Worm (Caenorhabditis elegans) whole organism, L1 larva: Measurements from ENCODE around the gene ZK673.11.

Source experiments
- C34B4.2 ChIP-seq: sonication (generic microtip); optimal IDR thresholded peaks from 2 replicates; lab custom pipeline; 2017; ENCODE audit warnings: mild to moderate bottlenecking, missing genetic modification characterization, missing compliant biosample characterization
- aly-2 ChIP-seq: fragments of 150-350 bp; optimal IDR thresholded peaks from 2 replicates; lab custom pipeline; 2014; ENCODE audit warnings: missing biosample characterization, missing genetic modification characterization
- ama-1 ChIP-seq: fragments of 150-350 bp; optimal IDR thresholded peaks from 2 replicates; lab custom pipeline; 2014
- blmp-1 ChIP-seq: fragments of 150-350 bp; optimal IDR thresholded peaks from 2 replicates; lab custom pipeline; 2014; ENCODE audit warnings: missing biosample characterization, missing genetic modification characterization
- ceh-8 ChIP-seq: fragments of 200-800 bp; sonication (Bioruptor generic); optimal IDR thresholded peaks from 2 replicates; lab custom pipeline; 2018; ENCODE audit warnings: mild to moderate bottlenecking, missing genetic modification characterization, moderate library complexity, missing compliant biosample characterization
- ceh-82 ChIP-seq, 3 experiments: fragments of 150-350 bp in 1 of 3; sonication (generic microtip) in 2 of 3; optimal IDR thresholded peaks; 2 replicates each; lab custom pipeline; 2014 to 2017; ENCODE audit warnings: missing biosample characterization in 3 of 3, missing genetic modification characterization in 3 of 3
- ceh-90 ChIP-seq: sonication (generic microtip); optimal IDR thresholded peaks from 2 replicates; lab custom pipeline; 2016; ENCODE audit warnings: missing genetic modification characterization, missing compliant biosample characterization
- ces-1 ChIP-seq: fragments of 150-350 bp; optimal IDR thresholded peaks from 2 replicates; lab custom pipeline; 2014; ENCODE audit warnings: missing biosample characterization, missing genetic modification reagents, missing genetic modification characterization
- dpl-1 ChIP-seq, 3 experiments: fragments of 150-350 bp in 2 of 3; sonication (generic microtip) in 1 of 3; optimal IDR thresholded peaks; 2 replicates each; lab custom pipeline; 2014 to 2017; ENCODE audit warnings: missing biosample characterization in 3 of 3, missing genetic modification characterization in 3 of 3, missing genetic modification reagents in 3 of 3
- efl-1 ChIP-seq, 4 experiments: fragments of 150-350 bp; optimal IDR thresholded peaks in 3 of 4; peaks in 1 of 4; 1 replicate in 1 of 4; 2 replicates in 3 of 4; lab custom pipeline; 2014; ENCODE audit warnings: missing biosample characterization in 2 of 4, missing genetic modification characterization in 2 of 4, missing genetic modification reagents in 2 of 4
- efl-3 ChIP-seq: fragments of 200-800 bp; sonication (Bioruptor generic); optimal IDR thresholded peaks from 2 replicates; lab custom pipeline; 2018; ENCODE audit warnings: mild to moderate bottlenecking, missing genetic modification characterization, missing compliant biosample characterization
- egl-13 ChIP-seq: sonication (generic microtip); optimal IDR thresholded peaks from 2 replicates; lab custom pipeline; 2016; ENCODE audit warnings: missing genotype, missing genetic modification reagents, missing genetic modification characterization, missing compliant biosample characterization
- egl-27 ChIP-seq, 2 experiments: fragments of 150-350 bp in 1 of 2; sonication (generic microtip); optimal IDR thresholded peaks; 3 replicates each; lab custom pipeline; 2017 to 2018; ENCODE audit warnings: missing biosample characterization in 2 of 2, missing genetic modification characterization in 2 of 2, missing genetic modification reagents in 2 of 2
- elt-3 ChIP-seq, 6 experiments: fragments of 150-350 bp in 1 of 6; sonication (generic microtip); optimal IDR thresholded peaks; 2 replicates each; lab custom pipeline; 2017 to 2018; ENCODE audit warnings: missing biosample characterization in 6 of 6, missing genetic modification characterization in 6 of 6, inconsistent platforms in 1 of 6
- fkh-4 ChIP-seq: sonication (generic microtip); optimal IDR thresholded peaks from 2 replicates; lab custom pipeline; 2016; ENCODE audit warnings: missing compliant biosample characterization, missing genetic modification characterization, borderline replicate concordance
- grh-1 ChIP-seq: fragments of 200-800 bp; sonication (Bioruptor generic); IDR thresholded peaks from 2 replicates; pipeline ENCODE4 v1.3.6; 2022; ENCODE audit warnings: missing genetic modification reagents, missing genetic modification characterization, missing compliant biosample characterization
- hlh-17 ChIP-seq: fragments of 200-800 bp; sonication (Bioruptor generic); optimal IDR thresholded peaks from 2 replicates; lab custom pipeline; 2018; ENCODE audit warnings: missing genetic modification characterization, mild to moderate bottlenecking, missing compliant biosample characterization, moderate library complexity, borderline replicate concordance
- isw-1 ChIP-seq: fragments of 200-800 bp; sonication (Bioruptor generic); IDR thresholded peaks from 2 replicates; pipeline ENCODE4 v1.3.6; 2022; ENCODE audit warnings: missing genetic modification characterization, missing compliant biosample characterization
- jun-1 ChIP-seq: fragments of 150-350 bp; optimal IDR thresholded peaks from 2 replicates; lab custom pipeline; 2014; ENCODE audit warnings: missing biosample characterization, missing genetic modification reagents, missing genetic modification characterization
- lin-13 ChIP-seq: fragments of 150-350 bp; optimal IDR thresholded peaks from 2 replicates; lab custom pipeline; 2014; ENCODE audit warnings: missing biosample characterization, missing genetic modification reagents, missing genetic modification characterization
- lin-15B ChIP-seq: fragments of 150-350 bp; sonication (generic microtip); optimal IDR thresholded peaks from 3 replicates; lab custom pipeline; 2014; ENCODE audit warnings: missing biosample characterization, missing genetic modification characterization
- lir-3 ChIP-seq: sonication (generic microtip); optimal IDR thresholded peaks from 2 replicates; lab custom pipeline; 2016; ENCODE audit warnings: mild to moderate bottlenecking, missing genetic modification characterization, moderate library complexity, missing compliant biosample characterization; ENCODE audit not compliant: poor library complexity
- lsy-2 ChIP-seq, 2 experiments: fragments of 150-350 bp; optimal IDR thresholded peaks; 2 replicates each; lab custom pipeline; 2014; ENCODE audit warnings: missing biosample characterization in 2 of 2, missing genetic modification characterization in 2 of 2
- mab-9 ChIP-seq: fragments of 200-800 bp; sonication (Bioruptor generic); IDR thresholded peaks from 2 replicates; pipeline ENCODE4 v1.3.6; 2022; ENCODE audit warnings: missing genetic modification reagents, missing genetic modification characterization, missing compliant biosample characterization
- mdl-1 ChIP-seq, 2 experiments: fragments of 150-350 bp; optimal IDR thresholded peaks; 2 replicates each; lab custom pipeline; 2014 to 2017; ENCODE audit warnings: missing biosample characterization in 2 of 2, missing genetic modification characterization in 2 of 2, inconsistent platforms in 1 of 2
- mef-2 ChIP-seq: fragments of 150-350 bp; optimal IDR thresholded peaks from 2 replicates; lab custom pipeline; 2014; ENCODE audit warnings: missing biosample characterization, missing genetic modification characterization
- nhr-12 ChIP-seq: sonication (generic microtip); optimal IDR thresholded peaks from 2 replicates; lab custom pipeline; 2017; ENCODE audit warnings: missing biosample characterization, missing genetic modification characterization
- nhr-19 ChIP-seq: fragments of 200-800 bp; sonication (Bioruptor generic); conservative IDR thresholded peaks from 2 replicates; pipeline ENCODE4 v1.3.6; 2022; ENCODE audit warnings: missing genetic modification characterization, missing compliant biosample characterization
- nhr-28 ChIP-seq: fragments of 150-350 bp; optimal IDR thresholded peaks from 2 replicates; lab custom pipeline; 2014; ENCODE audit warnings: missing biosample characterization, missing genetic modification characterization
- nhr-47 ChIP-seq: sonication (generic microtip); optimal IDR thresholded peaks from 2 replicates; lab custom pipeline; 2016; ENCODE audit warnings: mild to moderate bottlenecking, missing genetic modification characterization, moderate library complexity, missing compliant biosample characterization
- nhr-71 ChIP-seq: sonication (generic microtip); optimal IDR thresholded peaks from 2 replicates; lab custom pipeline; 2016; ENCODE audit warnings: mild to moderate bottlenecking, missing genetic modification characterization, moderate library complexity, missing compliant biosample characterization
- pqm-1 ChIP-seq: sonication (generic microtip); optimal IDR thresholded peaks from 3 replicates; lab custom pipeline; 2017; ENCODE audit warnings: missing biosample characterization, missing genetic modification characterization
- snpc-4 ChIP-seq: fragments of 150-350 bp; optimal IDR thresholded peaks from 2 replicates; lab custom pipeline; 2014; ENCODE audit warnings: missing biosample characterization, missing genetic modification characterization
- snu-23 ChIP-seq: sonication (generic microtip); optimal IDR thresholded peaks from 2 replicates; lab custom pipeline; 2016; ENCODE audit warnings: missing genetic modification characterization, missing compliant biosample characterization
- sox-4 ChIP-seq: sonication (generic microtip); optimal IDR thresholded peaks from 2 replicates; lab custom pipeline; 2016; ENCODE audit warnings: missing genetic modification characterization, missing compliant biosample characterization
- sptf-1 ChIP-seq: fragments of 150-350 bp; optimal IDR thresholded peaks from 2 replicates; lab custom pipeline; 2014; ENCODE audit warnings: missing biosample characterization, missing genetic modification characterization
- sup-37 ChIP-seq: fragments of 200-800 bp; sonication (Bioruptor generic); optimal IDR thresholded peaks from 2 replicates; lab custom pipeline; 2018; ENCODE audit warnings: mild to moderate bottlenecking, missing genetic modification characterization, missing compliant biosample characterization
- swsn-7 ChIP-seq: sonication (generic microtip); optimal IDR thresholded peaks from 2 replicates; lab custom pipeline; 2016; ENCODE audit warnings: missing genetic modification characterization, missing compliant biosample characterization
- unc-30 ChIP-seq: sonication (generic microtip); optimal IDR thresholded peaks from 2 replicates; lab custom pipeline; 2017; ENCODE audit warnings: missing biosample characterization, missing genetic modification characterization
- unc-62 ChIP-seq: fragments of 150-350 bp; optimal IDR thresholded peaks from 2 replicates; lab custom pipeline; 2014; ENCODE audit warnings: missing biosample characterization, missing genetic modification reagents, missing genetic modification characterization
- unc-86 ChIP-seq: sonication (generic microtip); optimal IDR thresholded peaks from 2 replicates; lab custom pipeline; 2016; ENCODE audit warnings: missing genetic modification characterization, missing compliant biosample characterization
- unc-98 ChIP-seq: fragments of 200-800 bp; sonication (Bioruptor generic); IDR thresholded peaks from 2 replicates; pipeline ENCODE4 v1.3.6; 2022; ENCODE audit warnings: missing genetic modification characterization, missing compliant biosample characterization
- xbp-1 ChIP-seq: sonication (generic microtip); optimal IDR thresholded peaks from 2 replicates; lab custom pipeline; 2016; ENCODE audit warnings: missing genetic modification characterization, missing compliant biosample characterization
- zag-1 ChIP-seq: fragments of 150-350 bp; optimal IDR thresholded peaks from 2 replicates; lab custom pipeline; 2014; ENCODE audit warnings: missing biosample characterization, missing genetic modification characterization
- zip-4 ChIP-seq: fragments of 200-800 bp; sonication (Bioruptor generic); optimal IDR thresholded peaks from 2 replicates; lab custom pipeline; 2018; ENCODE audit warnings: mild to moderate bottlenecking, missing genetic modification characterization, moderate library complexity, missing compliant biosample characterization
- ztf-11 ChIP-seq, 2 experiments: sonication (generic microtip); optimal IDR thresholded peaks; 2 replicates each; lab custom pipeline; 2016 to 2017; ENCODE audit warnings: missing genetic modification characterization in 2 of 2, missing biosample characterization in 1 of 2, missing compliant biosample characterization in 1 of 2

ZK673.11 gene

DNA sequence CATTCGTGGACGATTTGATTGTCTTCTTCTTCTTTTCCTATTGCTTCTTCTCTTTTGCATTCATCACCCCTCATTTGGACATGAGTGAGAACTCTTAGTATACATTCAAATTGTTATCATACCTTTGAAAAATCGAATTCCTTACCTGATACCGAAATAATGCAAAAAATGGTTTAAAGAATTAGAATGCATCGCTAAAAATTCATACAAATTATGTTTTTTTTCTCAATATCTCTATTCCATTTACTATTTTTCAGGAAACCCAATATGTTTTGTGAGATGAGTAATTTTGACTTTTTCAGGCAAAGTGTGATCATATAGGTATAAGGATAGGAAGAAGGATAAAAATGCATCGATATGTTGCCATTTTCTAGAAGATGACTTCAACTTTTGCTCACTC, at the start of gene ZK673.11:
TSS of gene ZK673.11 (plus strand) at position 301 of the 400 bp plus-strand sequence.
- TF ChIP-seq lin-13 (GFP tag; lab: Kevin White, UChicago) (no peak), sup-37 (GFP tag; lab: Kevin White, UChicago) (no peak), C34B4.2 (tag; lab: Kevin White, UChicago) (no peak), mdl-1 (tag; optimal IDR thresholded peaks at IDR 0.05; lab: Kevin White, UChicago) (no peak), xbp-1 (tag; lab: Kevin White, UChicago) (no peak), ceh-8 (GFP tag; lab: Kevin White, UChicago) (no peak), sptf-1 (no peak), isw-1 (GFP tag; lab: Robert Waterston, UW) (no peak), efl-1 (optimal IDR thresholded peaks at IDR 0.05; lab: Kevin White, UChicago) (no peak), efl-1 (GFP tag; optimal IDR thresholded peaks at IDR 0.05 in 1 of 2; lab: Kevin White, UChicago) (no peak), unc-62 (GFP tag; lab: Kevin White, UChicago) (no peak), unc-30 (tag; lab: Kevin White, UChicago) (no peak), lsy-2 (tag; optimal IDR thresholded peaks at IDR 0.05; lab: Kevin White, UChicago) (no peak)

ce11 chrII:10410989-10411388, 46.1 kb upstream of the ZK673.11 start, which contains the start of gene E04D5.5:
Gene E04D5.5 (plus strand): TSS chrII:10411289.
- TF ChIP-seq ceh-90 (tag; lab: Kevin White, UChicago) (no peak), jun-1 (no peak), hlh-17 (no peak), unc-98 (GFP tag; lab: Robert Waterston, UW) (no peak), dpl-1 (GFP tag; optimal IDR thresholded peaks at IDR 0.05; lab: Kevin White, UChicago) (no peak), nhr-47 (tag; lab: Kevin White, UChicago) (no peak), ces-1 (GFP tag; lab: Kevin White, UChicago) (no peak), xbp-1 (tag; lab: Kevin White, UChicago) (no peak), lsy-2 (tag; optimal IDR thresholded peaks at IDR 0.05; lab: Kevin White, UChicago) (no peak), egl-13 (tag; lab: Kevin White, UChicago) (no peak), snu-23 (GFP tag; lab: Kevin White, UChicago) (no peak)

DNA sequence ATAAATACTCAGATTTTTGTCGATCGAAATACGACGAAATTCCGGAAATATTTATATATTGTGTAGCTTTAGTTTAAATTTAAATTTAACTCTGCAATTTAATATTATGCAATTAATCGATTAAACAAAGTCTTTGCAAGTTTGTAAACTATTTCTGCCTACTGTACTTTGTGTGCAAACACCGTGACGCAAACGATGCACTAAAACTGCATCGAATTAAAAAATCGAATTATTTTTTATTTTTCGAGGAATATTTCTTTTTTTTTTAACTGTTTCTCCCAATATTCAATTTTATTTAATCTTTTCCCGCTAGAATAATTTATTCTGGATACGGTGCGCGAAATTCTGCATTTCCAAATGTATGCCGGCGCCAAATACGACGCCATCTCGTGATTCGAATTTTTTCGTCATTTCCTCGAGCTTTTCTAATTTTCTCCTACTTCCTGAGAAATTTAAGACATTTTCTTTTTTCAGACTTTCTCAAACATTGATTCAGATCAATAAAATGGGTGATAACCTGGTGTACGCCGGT, 40.7 kb upstream of the ZK673.11 start, which contains the start of gene eif-2A:
TSS of gene eif-2A (plus strand) at position 469 of the 532 bp plus-strand sequence.
- TF ChIP-seq swsn-7 (no peak), snpc-4 (no peak), mab-9 (GFP tag; lab: Robert Waterston, UW) (no peak), isw-1 (GFP tag; lab: Robert Waterston, UW) (no peak), unc-62 (GFP tag; lab: Kevin White, UChicago) (no peak), ceh-82 (tag; optimal IDR thresholded peaks at IDR 0.05; lab: Kevin White, UChicago) (no peak), ztf-11 (tag; optimal IDR thresholded peaks at IDR 0.05; lab: Kevin White, UChicago) (no peak), ceh-8 (GFP tag; lab: Kevin White, UChicago) (no peak), unc-86 (tag; lab: Kevin White, UChicago) (no peak), zip-4 (GFP tag; lab: Kevin White, UChicago) (no peak), zag-1 (tag; lab: Kevin White, UChicago) (no peak), dpl-1 (GFP tag; optimal IDR thresholded peaks at IDR 0.05; lab: Kevin White, UChicago) (peak; percentile 23 to 61 (median 38)), lir-3 (no peak), snu-23 (GFP tag; lab: Kevin White, UChicago) (peak; percentile 15), sox-4 (no peak), efl-3 (GFP tag; lab: Kevin White, UChicago) (no peak), elt-3 (tag; optimal IDR thresholded peaks at IDR 0.05; lab: Kevin White, UChicago) (no peak), nhr-12 (tag; lab: Kevin White, UChicago) (no peak), nhr-28 (tag; lab: Kevin White, UChicago) (no peak), pqm-1 (tag; lab: Kevin White, UChicago) (no peak), lin-13 (GFP tag; lab: Kevin White, UChicago) (no peak), nhr-19 (GFP tag; lab: Robert Waterston, UW) (no peak), unc-98 (GFP tag; lab: Robert Waterston, UW) (no peak), sptf-1 (no peak), grh-1 (no peak), fkh-4 (tag; lab: Kevin White, UChicago) (no peak), hlh-17 (no peak), lin-15B (tag; lab: Kevin White, UChicago) (no peak), aly-2 (tag; lab: Kevin White, UChicago) (no peak), egl-27 (tag; optimal IDR thresholded peaks at IDR 0.05; lab: Kevin White, UChicago) (no peak), ama-1 (lab: Kevin White, UChicago) (no peak), mef-2 (no peak), nhr-71 (peak; percentile 21), blmp-1 (tag; lab: Kevin White, UChicago) (peak; percentile 42), ceh-90 (tag; lab: Kevin White, UChicago) (no peak)
